Fruit fly (Drosophila melanogaster) whole organism, prepupa: Measurements from ENCODE around the gene CG17104.

Experiments used
- Blimp-1 ChIP-seq: fragments of 200-800 bp; sonication (Bioruptor generic); optimal IDR thresholded peaks from 3 replicates; lab custom pipeline; 2017; ENCODE audit warnings: missing biosample characterization, missing genetic modification characterization, mild to moderate bottlenecking, moderate library complexity, missing genetic modification reagents
- CG10669 ChIP-seq: fragments of 200-800 bp; sonication (Bioruptor generic); optimal IDR thresholded peaks from 3 replicates; lab custom pipeline; 2018; ENCODE audit warnings: missing biosample characterization, mild to moderate bottlenecking, missing genetic modification characterization, moderate library complexity
- CG11762 ChIP-seq: fragments of 200-800 bp; sonication (Bioruptor generic); optimal IDR thresholded peaks from 3 replicates; lab custom pipeline; 2016; ENCODE audit warnings: missing biosample characterization, missing genetic modification characterization; ENCODE audit not compliant: insufficient read depth
- CG15336 ChIP-seq: fragments of 200-800 bp; sonication (Bioruptor generic); IDR thresholded peaks from 2 replicates; pipeline ENCODE4 v1.3.6; 2022; ENCODE audit warnings: missing biosample characterization, missing genetic modification characterization
- CG1621 ChIP-seq: fragments of 200-800 bp; sonication (Bioruptor generic); optimal IDR thresholded peaks from 3 replicates; lab custom pipeline; 2018; ENCODE audit warnings: missing biosample characterization, mild to moderate bottlenecking, missing genetic modification characterization
- CG16779 ChIP-seq: fragments of 200-800 bp; sonication (Bioruptor generic); optimal IDR thresholded peaks from 3 replicates; lab custom pipeline; 2017; ENCODE audit warnings: missing biosample characterization, mild to moderate bottlenecking, missing genetic modification characterization
- CG31627 ChIP-seq: fragments of 200-800 bp; sonication (Bioruptor generic); optimal IDR thresholded peaks from 3 replicates; lab custom pipeline; 2016; ENCODE audit warnings: missing biosample characterization, missing genetic modification characterization
- CG3919 ChIP-seq: fragments of 200-800 bp; sonication (Bioruptor generic); optimal IDR thresholded peaks from 3 replicates; lab custom pipeline; 2016; ENCODE audit warnings: missing biosample characterization, missing genetic modification characterization
- CG6808 ChIP-seq: fragments of 200-800 bp; sonication (Bioruptor generic); optimal IDR thresholded peaks from 3 replicates; lab custom pipeline; 2017; ENCODE audit warnings: missing biosample characterization, missing genetic modification characterization, mild to moderate bottlenecking, moderate library complexity, missing genetic modification reagents
- CG8319 ChIP-seq: fragments of 200-800 bp; sonication (Bioruptor generic); optimal IDR thresholded peaks from 3 replicates; lab custom pipeline; 2016; ENCODE audit warnings: missing biosample characterization, missing genetic modification characterization
- CG8632 ChIP-seq: fragments of 200-800 bp; sonication (Bioruptor generic); optimal IDR thresholded peaks from 3 replicates; lab custom pipeline; 2016; ENCODE audit warnings: missing biosample characterization, missing genetic modification characterization
- CG9139 ChIP-seq: fragments of 200-800 bp; sonication (Bioruptor generic); optimal IDR thresholded peaks from 3 replicates; lab custom pipeline; 2017; ENCODE audit warnings: missing biosample characterization, mild to moderate bottlenecking, missing genetic modification characterization
- Eip78C ChIP-seq: fragments of 200-800 bp; sonication (Bioruptor generic); peaks from one replicate; lab custom pipeline; 2016; ENCODE audit warnings: missing biosample characterization, missing genetic modification characterization
- Eip93F ChIP-seq: fragments of 200-800 bp; sonication (Bioruptor generic); optimal IDR thresholded peaks from 2 replicates; lab custom pipeline; 2016; ENCODE audit warnings: missing biosample characterization, mild to moderate bottlenecking, missing genetic modification characterization
- Ets21C ChIP-seq: fragments of 200-800 bp; sonication (Bioruptor generic); optimal IDR thresholded peaks from 3 replicates; lab custom pipeline; 2016; ENCODE audit warnings: missing biosample characterization, missing genetic modification characterization
- Ets96B ChIP-seq: fragments of 200-800 bp; optimal IDR thresholded peaks from 2 replicates; lab custom pipeline; 2019; ENCODE audit warnings: missing biosample characterization, mild to moderate bottlenecking, missing genetic modification characterization, moderate library complexity
- Gug ChIP-seq: fragments of 200-800 bp; sonication (Bioruptor generic); IDR thresholded peaks from 2 replicates; pipeline ENCODE4 v1.3.6; 2022; ENCODE audit warnings: missing biosample characterization, missing genetic modification characterization
- Hr39 ChIP-seq: fragments of 200-800 bp; sonication (Bioruptor generic); optimal IDR thresholded peaks from 2 replicates; lab custom pipeline; 2016; ENCODE audit warnings: missing biosample characterization, missing genetic modification characterization
- Hr4 ChIP-seq: fragments of 200-800 bp; sonication (Bioruptor generic); optimal IDR thresholded peaks from 3 replicates; lab custom pipeline; 2016; ENCODE audit warnings: missing biosample characterization, missing genetic modification characterization
- Lpt ChIP-seq: fragments of 200-800 bp; sonication (Bioruptor generic); optimal IDR thresholded peaks from 3 replicates; lab custom pipeline; 2016; ENCODE audit warnings: missing biosample characterization, missing genetic modification characterization
- Met ChIP-seq: fragments of 200-800 bp; sonication (Bioruptor generic); optimal IDR thresholded peaks from 3 replicates; lab custom pipeline; 2016; ENCODE audit warnings: missing biosample characterization, missing genetic modification characterization
- OdsH ChIP-seq: fragments of 200-800 bp; sonication (Bioruptor generic); optimal IDR thresholded peaks from 3 replicates; lab custom pipeline; 2016; ENCODE audit warnings: missing biosample characterization, missing genetic modification characterization
- Smox ChIP-seq: fragments of 200-800 bp; sonication (Bioruptor generic); optimal IDR thresholded peaks from 3 replicates; lab custom pipeline; 2016; ENCODE audit warnings: missing biosample characterization, missing genetic modification characterization
- Sox14 ChIP-seq: fragments of 200-800 bp; sonication (Bioruptor generic); optimal IDR thresholded peaks from 3 replicates; lab custom pipeline; 2016; ENCODE audit warnings: missing biosample characterization, missing genetic modification characterization
- Sox15 ChIP-seq: fragments of 200-800 bp; sonication (Bioruptor generic); optimal IDR thresholded peaks from 3 replicates; lab custom pipeline; 2016; ENCODE audit warnings: missing biosample characterization, missing genetic modification characterization
- achi ChIP-seq: fragments of 200-800 bp; sonication (Bioruptor generic); optimal IDR thresholded peaks from 3 replicates; lab custom pipeline; 2016; ENCODE audit warnings: missing biosample characterization, missing genetic modification characterization
- cyc ChIP-seq: fragments of 200-800 bp; sonication (Bioruptor generic); optimal IDR thresholded peaks from 3 replicates; lab custom pipeline; 2016; ENCODE audit warnings: missing biosample characterization, missing genetic modification characterization
- dac ChIP-seq: fragments of 200-800 bp; sonication (Bioruptor generic); optimal IDR thresholded peaks from 2 replicates; lab custom pipeline; 2017; ENCODE audit warnings: missing biosample characterization, mild to moderate bottlenecking, missing genetic modification characterization
- dsx ChIP-seq: fragments of 200-800 bp; optimal IDR thresholded peaks from 3 replicates; lab custom pipeline; 2019; ENCODE audit warnings: missing biosample characterization, mild to moderate bottlenecking, missing genetic modification characterization, moderate library complexity; ENCODE audit not compliant: poor library complexity, severe bottlenecking
- eg ChIP-seq: fragments of 200-800 bp; sonication (Bioruptor generic); IDR thresholded peaks from 3 replicates; pipeline ENCODE4 v1.3.6; 2022; ENCODE audit warnings: missing biosample characterization, missing genetic modification characterization
- esn ChIP-seq: fragments of 200-800 bp; sonication (Bioruptor generic); optimal IDR thresholded peaks from 2 replicates; lab custom pipeline; 2016; ENCODE audit warnings: missing biosample characterization, mild to moderate bottlenecking, missing genetic modification characterization, moderate library complexity
- fd85E ChIP-seq: fragments of 200-800 bp; sonication (Bioruptor generic); optimal IDR thresholded peaks from 3 replicates; lab custom pipeline; 2016; ENCODE audit warnings: missing biosample characterization, missing genetic modification characterization
- fkh ChIP-seq: fragments of 200-800 bp; sonication (Bioruptor generic); optimal IDR thresholded peaks from 3 replicates; lab custom pipeline; 2017; ENCODE audit warnings: missing biosample characterization, mild to moderate bottlenecking, missing genetic modification characterization, moderate library complexity
- lz ChIP-seq: fragments of 200-800 bp; sonication (Bioruptor generic); optimal IDR thresholded peaks from 3 replicates; lab custom pipeline; 2016; ENCODE audit warnings: missing biosample characterization, missing genetic modification characterization
- net ChIP-seq: fragments of 200-800 bp; sonication (Bioruptor generic); optimal IDR thresholded peaks from 3 replicates; lab custom pipeline; 2016; ENCODE audit warnings: missing biosample characterization, missing genetic modification characterization
- pdm3 ChIP-seq: fragments of 200-800 bp; sonication (Bioruptor generic); optimal IDR thresholded peaks from 3 replicates; lab custom pipeline; 2016; ENCODE audit warnings: missing biosample characterization, missing genetic modification characterization
- salr ChIP-seq, 2 experiments: fragments of 200-800 bp; sonication (Bioruptor generic); optimal IDR thresholded peaks; 3 replicates each; lab custom pipeline; 2016 to 2018; ENCODE audit warnings: missing biosample characterization in 2 of 2, missing genetic modification characterization in 2 of 2, mild to moderate bottlenecking in 1 of 2
- spab ChIP-seq: fragments of 200-800 bp; sonication (Bioruptor generic); optimal IDR thresholded peaks from 2 replicates; lab custom pipeline; 2017; ENCODE audit warnings: missing biosample characterization, mild to moderate bottlenecking, missing genetic modification characterization, missing genetic modification reagents
- ss ChIP-seq, 2 experiments: fragments of 200-800 bp; sonication (Bioruptor generic); optimal IDR thresholded peaks; 2 replicates in 1 of 2; 3 replicates in 1 of 2; lab custom pipeline; 2017 to 2018; ENCODE audit warnings: mild to moderate bottlenecking in 2 of 2, missing biosample characterization in 2 of 2, missing genetic modification characterization in 2 of 2, moderate library complexity in 1 of 2
- svp ChIP-seq: fragments of 200-800 bp; sonication (Bioruptor generic); peaks from one replicate; lab custom pipeline; 2016; ENCODE audit warnings: missing biosample characterization, missing genetic modification characterization
- topi ChIP-seq: fragments of 200-800 bp; sonication (Bioruptor generic); optimal IDR thresholded peaks from 3 replicates; lab custom pipeline; 2016; ENCODE audit warnings: missing biosample characterization, missing genetic modification characterization

The CG17104 gene

dm6 chr2L:10688764-10689163 lies 11.8 kb downstream of the CG17104 start:
- TF ChIP-seq svp (GFP tag; lab: Kevin White, UChicago) (no peak), Sox15 (GFP tag; lab: Kevin White, UChicago) (no peak), spab (GFP tag; lab: Kevin White, UChicago) (no peak), cyc (GFP tag; lab: Kevin White, UChicago) (no peak), Hr4 (GFP tag; lab: Kevin White, UChicago) (no peak), eg (GFP tag; lab: Robert Waterston, UW) (no peak), net (no peak), topi (GFP tag; lab: Kevin White, UChicago) (no peak), Lpt (GFP tag; lab: Kevin White, UChicago) (no peak), CG3919 (no peak), Ets96B (tag; lab: Kevin White, UChicago) (no peak), Eip93F (GFP tag; lab: Kevin White, UChicago) (no peak), CG16779 (tag; lab: Kevin White, UChicago) (no peak), Sox14 (GFP tag; lab: Kevin White, UChicago) (no peak), ss (GFP tag; optimal IDR thresholded peaks at IDR 0.05; lab: Kevin White, UChicago) (no peak), CG15336 (GFP tag; lab: Robert Waterston, UW) (no peak), lz (GFP tag; lab: Kevin White, UChicago) (no peak)

- TF ChIP-seq achi (GFP tag; lab: Kevin White, UChicago) (no peak), CG10669 (GFP tag; lab: Kevin White, UChicago) (no peak), Ets21C (no peak), CG8319 (GFP tag; lab: Kevin White, UChicago) (no peak), salr (GFP tag; optimal IDR thresholded peaks at IDR 0.05; lab: Kevin White, UChicago) (no peak), Smox (GFP tag; lab: Kevin White, UChicago) (no peak), Ets96B (tag; lab: Kevin White, UChicago) (no peak), eg (GFP tag; lab: Robert Waterston, UW) (no peak), fkh (GFP tag; lab: Kevin White, UChicago) (no peak), CG11762 (GFP tag; lab: Kevin White, UChicago) (no peak)
These were observed 12.4 kb downstream of the CG17104 start, which contains the start of gene CG7294 for dm6 chr2L:10689221-10690034. Gene CG7294, minus strand, starts transcription at chr2L:10689271.

dm6 chr2L:10693018-10693417 lies 16.0 kb downstream of the CG17104 start:
- TF ChIP-seq esn (GFP tag; lab: Kevin White, UChicago) (no peak), Gug (GFP tag; lab: Robert Waterston, UW) (no peak), dac (no peak), CG31627 (no peak), OdsH (GFP tag; lab: Kevin White, UChicago) (no peak), topi (GFP tag; lab: Kevin White, UChicago) (no peak), salr (GFP tag; optimal IDR thresholded peaks at IDR 0.05; lab: Kevin White, UChicago) (no peak), fd85E (GFP tag; lab: Kevin White, UChicago) (no peak), CG3919 (no peak), Lpt (GFP tag; lab: Kevin White, UChicago) (no peak), net (no peak), Blimp-1 (GFP tag; lab: Kevin White, UChicago) (no peak)
- TF ChIP-seq, all 60 proteins: peak for 0

DNA sequence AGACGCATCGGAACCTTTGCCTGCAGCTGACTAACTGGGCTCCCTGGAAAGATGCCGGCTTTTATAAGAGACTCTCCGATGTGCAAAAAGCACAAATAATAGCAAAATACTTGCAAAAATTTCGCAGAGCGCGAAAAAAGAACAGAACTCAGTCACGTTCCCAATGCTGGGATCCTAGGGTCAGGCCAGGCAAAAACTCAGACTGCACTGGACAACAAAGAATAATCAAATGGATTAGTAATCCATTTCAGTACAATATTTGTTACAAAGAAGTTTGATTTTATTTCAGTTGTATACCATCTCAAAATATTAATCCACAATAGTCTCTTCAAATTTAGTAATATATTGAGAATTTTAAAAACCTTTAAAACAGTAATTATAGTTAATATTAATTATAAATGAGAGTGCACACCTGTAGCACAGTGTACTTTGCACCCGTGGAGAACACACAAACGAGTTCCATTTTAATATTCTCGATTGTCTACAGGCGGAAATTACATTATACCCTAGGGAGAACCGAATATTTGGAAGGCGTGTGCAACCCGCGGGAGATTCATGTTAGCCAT lies 17.1 kb downstream of the CG17104 start, which contains the start of gene CG17108:
CG17108 (minus strand) TSS at position 51 of the 566 bp plus-strand sequence.
- no peak for TF ChIP-seq Hr39 (GFP tag; lab: Kevin White, UChicago)
- no peak for TF ChIP-seq Met (GFP tag; lab: Kevin White, UChicago)
- no peak for TF ChIP-seq CG8632 (GFP tag; lab: Kevin White, UChicago)
- TF ChIP-seq svp (GFP tag; lab: Kevin White, UChicago) = peak; percentile 80
- peak; percentile 42 for TF ChIP-seq CG6808 (GFP tag; lab: Kevin White, UChicago)
- TF ChIP-seq pdm3 (GFP tag; lab: Kevin White, UChicago) = no peak
- no peak for TF ChIP-seq CG1621 (tag; lab: Kevin White, UChicago)
- no peak for TF ChIP-seq Ets21C
- TF ChIP-seq Gug (GFP tag; lab: Robert Waterston, UW) = no peak
- TF ChIP-seq dsx (GFP tag; lab: Kevin White, UChicago) = peak; percentile 8
- TF ChIP-seq spab (GFP tag; lab: Kevin White, UChicago) = no peak
- TF ChIP-seq ss (GFP tag; optimal IDR thresholded peaks at IDR 0.05; lab: Kevin White, UChicago) = peak in 1 of 2 experiments; percentile 22
- TF ChIP-seq Ets96B (tag; lab: Kevin White, UChicago) = peak; percentile 53
- TF ChIP-seq Eip78C (GFP tag; lab: Kevin White, UChicago) = peak; percentile 30
- no peak for TF ChIP-seq cyc (GFP tag; lab: Kevin White, UChicago)
- TF ChIP-seq CG9139 (GFP tag; lab: Kevin White, UChicago) = peak; percentile 21
